Worm (Caenorhabditis elegans) whole organism, L2 larva: ENCODE data around the gene F01F1.14.

Experiments used
- C34F6.9 ChIP-seq: fragments of 150-350 bp; optimal IDR thresholded peaks from 2 replicates; lab custom pipeline; 2014; ENCODE audit warnings: missing biosample characterization, missing genetic modification characterization
- R02D3.7 ChIP-seq: fragments of 150-350 bp; optimal IDR thresholded peaks from 2 replicates; lab custom pipeline; 2014; ENCODE audit warnings: missing biosample characterization, missing genetic modification characterization
- ZK546.5 ChIP-seq: sonication (generic microtip); optimal IDR thresholded peaks from 2 replicates; lab custom pipeline; 2017; ENCODE audit warnings: missing biosample characterization, missing genetic modification characterization
- alr-1 ChIP-seq: fragments of 150-350 bp; optimal IDR thresholded peaks from 2 replicates; lab custom pipeline; 2014; ENCODE audit warnings: missing biosample characterization, missing genetic modification characterization
- ama-1 ChIP-seq: fragments of 150-350 bp; optimal IDR thresholded peaks from 2 replicates; lab custom pipeline; 2018; ENCODE audit warnings: inconsistent platforms
- elt-1 ChIP-seq: fragments of 150-350 bp; optimal IDR thresholded peaks from 2 replicates; lab custom pipeline; 2014; ENCODE audit warnings: missing biosample characterization, missing genetic modification characterization
- fos-1 ChIP-seq: fragments of 150-350 bp; optimal IDR thresholded peaks from 2 replicates; lab custom pipeline; 2014; ENCODE audit warnings: missing biosample characterization, missing genetic modification characterization
- lin-11 ChIP-seq: fragments of 150-350 bp; sonication (generic microtip); optimal IDR thresholded peaks from 2 replicates; lab custom pipeline; 2014; ENCODE audit warnings: missing biosample characterization, missing genetic modification characterization, inconsistent platforms, mixed read lengths
- nhr-77 ChIP-seq: fragments of 150-350 bp; optimal IDR thresholded peaks from 2 replicates; lab custom pipeline; 2014; ENCODE audit warnings: missing biosample characterization, missing genetic modification characterization
- unc-55 ChIP-seq: fragments of 150-350 bp; sonication (generic microtip); optimal IDR thresholded peaks from 3 replicates; lab custom pipeline; 2014; ENCODE audit warnings: missing biosample characterization, missing genetic modification reagents, missing genetic modification characterization
- unc-62 ChIP-seq: fragments of 150-350 bp; optimal IDR thresholded peaks from 2 replicates; lab custom pipeline; 2014; ENCODE audit warnings: missing biosample characterization, missing genetic modification reagents, missing genetic modification characterization
- zag-1 ChIP-seq: fragments of 150-350 bp; optimal IDR thresholded peaks from 2 replicates; lab custom pipeline; 2014; ENCODE audit warnings: missing biosample characterization, missing genetic modification characterization
- ztf-11 ChIP-seq: sonication (generic microtip); optimal IDR thresholded peaks from 2 replicates; lab custom pipeline; 2017; ENCODE audit warnings: missing biosample characterization, missing genetic modification characterization

DNA sequence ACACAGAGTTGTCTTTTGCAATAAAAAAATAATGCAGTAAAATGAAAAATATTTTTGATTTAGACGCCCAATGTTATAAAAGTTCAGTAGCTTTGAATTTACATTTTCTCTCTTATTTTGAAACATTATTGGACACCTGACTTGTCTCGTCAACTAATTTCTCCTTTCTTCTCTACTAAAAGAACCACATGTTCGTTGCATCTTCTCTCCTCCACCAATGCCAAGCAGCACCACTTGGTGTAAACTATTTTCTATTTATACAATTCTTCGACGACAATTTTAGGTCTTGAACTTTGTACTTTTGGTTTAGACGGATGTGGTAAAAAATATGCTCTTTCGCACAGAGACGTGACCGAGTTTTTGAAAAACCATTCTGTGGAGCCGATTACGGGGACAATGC lies 47.9 kb upstream of the F01F1.14 start:
- TF ChIP-seq zag-1 (tag; lab: Kevin White, UChicago), result no peak
- no peak for TF ChIP-seq ZK546.5 (tag; lab: Kevin White, UChicago)
- no peak for TF ChIP-seq alr-1 (tag; lab: Kevin White, UChicago)
- no peak for TF ChIP-seq fos-1 (tag; lab: Kevin White, UChicago)
- TF ChIP-seq R02D3.7 (tag; lab: Kevin White, UChicago), result no peak
- no peak for TF ChIP-seq nhr-77 (tag; lab: Kevin White, UChicago)
- TF ChIP-seq ama-1 (lab: Kevin White, UChicago), result no peak
- TF ChIP-seq C34F6.9 (tag; lab: Kevin White, UChicago), result no peak
- TF ChIP-seq unc-62 (GFP tag; lab: Kevin White, UChicago), result no peak
- TF ChIP-seq ztf-11, result no peak
- no peak for TF ChIP-seq elt-1
- TF ChIP-seq unc-55 (GFP tag; lab: Kevin White, UChicago), result no peak
- TF ChIP-seq lin-11, result no peak
